Fruit fly (Drosophila melanogaster): ENCODE results near the gene mRpL2.

The mRpL2 gene

DNA sequence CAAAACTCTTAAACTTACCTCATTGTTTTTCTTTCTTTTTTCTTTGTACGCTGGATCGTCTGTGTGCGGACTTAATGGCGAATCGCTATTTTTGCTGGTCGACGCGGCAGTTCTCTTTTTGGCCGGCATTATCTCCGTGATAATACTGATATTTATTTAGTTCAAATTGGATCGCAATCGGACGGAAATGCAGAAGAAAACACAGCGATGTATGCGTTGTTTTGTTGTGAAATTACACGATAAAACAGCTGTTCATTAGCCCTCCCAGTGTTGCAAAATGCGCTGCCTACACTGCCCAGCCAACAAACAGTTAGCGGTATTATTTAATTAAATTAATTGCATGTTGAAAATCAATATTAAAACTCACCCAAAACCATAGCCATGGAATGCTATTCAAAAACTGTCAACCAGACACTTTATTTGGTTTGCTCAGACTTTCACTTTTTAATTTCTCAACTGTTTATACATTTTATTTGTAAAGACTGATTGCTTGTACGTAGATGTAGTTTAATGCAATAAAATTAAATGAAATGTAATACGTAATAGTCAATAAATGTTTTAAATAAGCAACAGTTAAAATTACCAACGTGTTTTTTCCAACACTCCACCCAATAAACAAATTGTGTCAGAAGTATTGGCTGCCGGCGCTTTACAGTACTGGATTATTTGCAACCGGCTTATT, 22.5 kb upstream of the mRpL2 start, which contains the start of the genes Irbp18 and APP-BP1 (continued):
- TF ChIP-seq Deaf1 (tag; optimal IDR thresholded peaks at IDR 0.05) (peak; percentile 74), ash1 (GFP tag; optimal IDR thresholded peaks at IDR 0.05) (peak; percentile 11), CG18764 (GFP tag; optimal IDR thresholded peaks at IDR 0.05) (peak; percentile 92), Mes4 (GFP tag; optimal IDR thresholded peaks at IDR 0.05) (peak; percentile 90), CG3726 (GFP tag; IDR thresholded peaks at IDR 0.05) (peak; percentile 91; the same call in 2 of the 3 replicates), PHDP (tag; optimal IDR thresholded peaks at IDR 0.05) (peak; percentile 92), Meics (GFP tag; optimal IDR thresholded peaks at IDR 0.05) (peak; percentile 94), MTF-1 (GFP tag; optimal IDR thresholded peaks at IDR 0.05; ENCODE audit: borderline replicate concordance) (peak; percentile 66), pfk (GFP tag; optimal IDR thresholded peaks at IDR 0.05) (peak; percentile 17), CG7839 (tag; optimal IDR thresholded peaks at IDR 0.05) (peak; percentile 94), maf-S (GFP tag; optimal IDR thresholded peaks at IDR 0.05) (peak; percentile 94), bbx (GFP tag; IDR thresholded peaks at IDR 0.05; ENCODE audit: partially characterized antibody) (peak; percentile 16; the same call in 1 of the 2 replicates), twi (tag; optimal IDR thresholded peaks at IDR 0.05) (peak; percentile 77), gcm2 (GFP tag; optimal IDR thresholded peaks at IDR 0.05) (peak; percentile 86), dysf (GFP tag; IDR thresholded peaks at IDR 0.05) (peak; percentile 88), toy (GFP tag; IDR thresholded peaks at IDR 0.05) (peak; percentile 54; the same call in 1 of the 2 replicates), CG12071 (GFP tag; optimal IDR thresholded peaks at IDR 0.05) (peak; percentile 83), CG30020 (tag; optimal IDR thresholded peaks at IDR 0.05) (peak; percentile 79), crol (GFP tag; IDR thresholded peaks at IDR 0.05) (peak; percentile 43; the same call in 1 of the 2 replicates), insv (GFP tag; optimal IDR thresholded peaks at IDR 0.05) (peak in 1 of 2 experiments; percentile 74), Side (GFP tag; optimal IDR thresholded peaks at IDR 0.05) (peak; percentile 92), HHEX (GFP tag; optimal IDR thresholded peaks at IDR 0.05) (peak; percentile 93), CG17802 (tag; optimal IDR thresholded peaks at IDR 0.05) (peak; percentile 71), CG6654 (GFP tag; optimal IDR thresholded peaks at IDR 0.05) (peak; percentile 76), mirr (GFP tag; optimal IDR thresholded peaks at IDR 0.05) (peak; percentile 80), ssp (GFP tag; IDR thresholded peaks at IDR 0.05) (peak; percentile 66), CG6254 (GFP tag; optimal IDR thresholded peaks at IDR 0.05) (peak; percentile 84), CG18476 (GFP tag; optimal IDR thresholded peaks at IDR 0.05) (peak; percentile 96), seq (GFP tag; IDR thresholded peaks at IDR 0.05) (peak; percentile 87), Eip74EF (GFP tag; optimal IDR thresholded peaks at IDR 0.05) (peak in 1 of 2 experiments; percentile 84), kni (GFP tag; optimal IDR thresholded peaks at IDR 0.05) (peak; percentile 78), CG11504 (tag; optimal IDR thresholded peaks at IDR 0.05) (peak; percentile 92), CG17361 (GFP tag; IDR thresholded peaks at IDR 0.05) (peak; percentile 97), CG32772 (GFP tag; IDR thresholded peaks at IDR 0.05) (peak; percentile 86), CG2116 (GFP tag; optimal IDR thresholded peaks at IDR 0.05) (peak; percentile 88), bab2 (GFP tag; optimal IDR thresholded peaks at IDR 0.05) (peak; percentile 93), ase (GFP tag; IDR thresholded peaks at IDR 0.05) (peak; percentile 79), Adf1 (GFP tag; IDR thresholded peaks at IDR 0.05) (peak; percentile 72), sqz (GFP tag; optimal IDR thresholded peaks at IDR 0.05) (peak; percentile 78), CG10147 (GFP tag; optimal IDR thresholded peaks at IDR 0.05) (peak; percentile 91), z (GFP tag; IDR thresholded peaks at IDR 0.05) (0 out of 3 replicates have a peak, but pooled peaks have one; percentile 27), tin (GFP tag; optimal IDR thresholded peaks at IDR 0.05) (peak; percentile 94), fd3F (GFP tag; optimal IDR thresholded peaks at IDR 0.05) (peak; percentile 91), sd (tag; optimal IDR thresholded peaks at IDR 0.05) (no peak), kah (GFP tag; optimal IDR thresholded peaks at IDR 0.05) (peak; percentile 68), emc (GFP tag; optimal IDR thresholded peaks at IDR 0.05) (peak; percentile 85), Doc3 (GFP tag; IDR thresholded peaks at IDR 0.05; ENCODE audit: partially characterized antibody) (no peak), Ets97D (GFP tag; optimal IDR thresholded peaks at IDR 0.05) (peak; percentile 91)

All from whole organism, embryonic.